Worm (Caenorhabditis elegans) whole organism, young adult: ENCODE data around the gene F28F9.2.

ENCODE experiments used
- ama-1 ChIP-seq, 3 experiments: fragments of 150-350 bp in 1 of 3; sonication (generic microtip) in 2 of 3; optimal IDR thresholded peaks; 2 replicates each; lab custom pipeline; 2014 to 2018; ENCODE audit warnings: missing biosample characterization in 2 of 3, missing genetic modification characterization in 2 of 3, missing genetic modification reagents in 2 of 3
- ceh-27 ChIP-seq: fragments of 200-800 bp; sonication (Bioruptor generic); optimal IDR thresholded peaks from 2 replicates; lab custom pipeline; 2018; ENCODE audit warnings: mild to moderate bottlenecking, missing genetic modification characterization, moderate library complexity, missing compliant biosample characterization
- dpl-1 ChIP-seq: fragments of 150-350 bp; optimal IDR thresholded peaks from 2 replicates; lab custom pipeline; 2014; ENCODE audit warnings: missing biosample characterization, missing genetic modification reagents, missing genetic modification characterization
- efl-1 ChIP-seq: fragments of 150-350 bp; optimal IDR thresholded peaks from 2 replicates; lab custom pipeline; 2014; ENCODE audit warnings: missing biosample characterization, missing genetic modification reagents, missing genetic modification characterization
- nhr-90 ChIP-seq: sonication (generic microtip); optimal IDR thresholded peaks from 2 replicates; lab custom pipeline; 2016; ENCODE audit warnings: missing genotype, mild to moderate bottlenecking, missing genetic modification characterization, missing compliant biosample characterization
- pha-4 ChIP-seq: fragments of 150-350 bp; sonication (generic microtip); optimal IDR thresholded peaks from 2 replicates; lab custom pipeline; 2014; ENCODE audit warnings: missing biosample characterization, missing genetic modification reagents, missing genetic modification characterization
- tbp1 ChIP-seq: fragments of 200-800 bp; sonication (Bioruptor generic); optimal IDR thresholded peaks from 2 replicates; lab custom pipeline; 2018; ENCODE audit warnings: mild to moderate bottlenecking, missing genetic modification characterization, missing compliant biosample characterization
- ztf-22 ChIP-seq: fragments of 200-800 bp; sonication (Bioruptor generic); optimal IDR thresholded peaks from 2 replicates; lab custom pipeline; 2018; ENCODE audit warnings: mild to moderate bottlenecking, missing genetic modification characterization, moderate library complexity, missing compliant biosample characterization

DNA sequence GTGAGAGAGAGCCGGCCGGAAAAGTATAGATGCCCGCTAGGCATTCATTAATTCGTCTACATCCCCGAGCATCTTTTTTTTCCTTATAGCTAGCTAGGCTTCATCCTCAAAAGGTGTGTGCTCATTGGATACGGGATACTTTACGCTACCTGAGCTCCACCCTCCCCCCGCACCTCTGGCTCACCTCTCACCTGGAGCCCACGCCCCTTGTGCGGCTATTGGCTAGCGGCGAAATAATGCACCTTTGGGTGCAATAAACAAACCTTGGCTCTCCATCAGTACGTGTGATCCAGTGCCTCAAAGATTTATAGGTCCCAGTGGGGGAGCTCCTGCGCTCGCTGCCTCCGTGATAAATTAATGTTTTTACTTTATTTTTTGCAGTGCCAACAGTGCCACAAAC, 16.7 kb downstream of the F28F9.2 start:
- TF ChIP-seq ceh-27 (GFP tag; lab: Kevin White, UChicago) (no peak), ama-1 (optimal IDR thresholded peaks at IDR 0.05; lab: Kevin White, UChicago) (no peak), ama-1 (GFP tag; optimal IDR thresholded peaks at IDR 0.05; lab: Kevin White, UChicago) (no peak), tbp1 (GFP tag; lab: Kevin White, UChicago) (no peak), nhr-90 (tag; lab: Kevin White, UChicago) (no peak), dpl-1 (GFP tag; lab: Kevin White, UChicago) (no peak), ztf-22 (GFP tag; lab: Kevin White, UChicago) (no peak), pha-4 (tag; lab: Kevin White, UChicago) (no peak), efl-1 (GFP tag; lab: Kevin White, UChicago) (no peak)
